Worm (Caenorhabditis elegans) whole organism, L1 larva: ENCODE results near the gene math-33.

Experiments
- nhr-85 ChIP-seq: sonication (generic microtip); peaks from one replicate; lab custom pipeline; 2016; ENCODE audit warnings: missing genetic modification characterization, inconsistent platforms, missing compliant biosample characterization
- unc-130 ChIP-seq: fragments of 150-350 bp; optimal IDR thresholded peaks from 2 replicates; lab custom pipeline; 2017; ENCODE audit warnings: missing biosample characterization, missing genetic modification characterization, inconsistent platforms
- unc-86 ChIP-seq: sonication (generic microtip); optimal IDR thresholded peaks from 2 replicates; lab custom pipeline; 2016; ENCODE audit warnings: missing genetic modification characterization, missing compliant biosample characterization
- ztf-11 ChIP-seq, 2 experiments: sonication (generic microtip); optimal IDR thresholded peaks; 2 replicates each; lab custom pipeline; 2016 to 2017; ENCODE audit warnings: missing genetic modification characterization in 2 of 2, missing biosample characterization in 1 of 2, missing compliant biosample characterization in 1 of 2

ce11 chrV:11124922-11125321 lies 11.2 kb downstream of the math-33 start, which contains the start of gene C06H2.2:
- no peak for TF ChIP-seq unc-130 (tag; lab: Kevin White, UChicago)
- TF ChIP-seq nhr-85 (tag; lab: Kevin White, UChicago), result no peak
- no peak for TF ChIP-seq unc-86 (tag; lab: Kevin White, UChicago)
- TF ChIP-seq ztf-11 (tag; optimal IDR thresholded peaks at IDR 0.05; lab: Kevin White, UChicago), result no peak
